Worm (Caenorhabditis elegans): ENCODE data around the gene Y66D12A.30.

The Y66D12A.30 gene

ce11 chrIII:11636740-11637139 lies 27.1 kb downstream of the Y66D12A.30 start, which contains the start of gene tbx-33:
Gene tbx-33, minus strand, starts transcription at chrIII:11636840.
- no peak for TF ChIP-seq ztf-23 (GFP tag; IDR thresholded peaks at IDR 0.05)
- no peak for TF ChIP-seq T22C8.4 (GFP tag; IDR thresholded peaks at IDR 0.05)
- TF ChIP-seq tab-1 (GFP tag; IDR thresholded peaks at IDR 0.05): no peak
- TF ChIP-seq klf-2 (GFP tag; conservative IDR thresholded peaks at IDR 0.05): no peak
- TF ChIP-seq ztf-29 (GFP tag; IDR thresholded peaks at IDR 0.05): no peak
- no peak for TF ChIP-seq cog-1 (tag; optimal IDR thresholded peaks at IDR 0.05)
- TF ChIP-seq flt-1 (GFP tag; IDR thresholded peaks at IDR 0.05): no peak
- no peak for TF ChIP-seq med-1 (GFP tag; optimal IDR thresholded peaks at IDR 0.05; ENCODE audit: insufficient read depth)
- no peak for TF ChIP-seq ref-1 (GFP tag; conservative IDR thresholded peaks at IDR 0.05)

- TF ChIP-seq klf-2 (GFP tag; conservative IDR thresholded peaks at IDR 0.05) (no peak), ref-1 (GFP tag; conservative IDR thresholded peaks at IDR 0.05) (no peak), T22C8.4 (GFP tag; IDR thresholded peaks at IDR 0.05) (no peak), cog-1 (tag; optimal IDR thresholded peaks at IDR 0.05) (no peak), ztf-29 (GFP tag; IDR thresholded peaks at IDR 0.05) (no peak), flt-1 (GFP tag; IDR thresholded peaks at IDR 0.05) (no peak), ztf-23 (GFP tag; IDR thresholded peaks at IDR 0.05) (no peak), tab-1 (GFP tag; IDR thresholded peaks at IDR 0.05) (no peak), med-1 (GFP tag; optimal IDR thresholded peaks at IDR 0.05; ENCODE audit: insufficient read depth) (no peak)
Observed at ce11 chrIII:11641347-11641746, 31.7 kb downstream of the Y66D12A.30 start.

- no peak for TF ChIP-seq med-1 (GFP tag; optimal IDR thresholded peaks at IDR 0.05; ENCODE audit: insufficient read depth)
- no peak for TF ChIP-seq ztf-29 (GFP tag; IDR thresholded peaks at IDR 0.05)
- TF ChIP-seq ztf-23 (GFP tag; IDR thresholded peaks at IDR 0.05): no peak
- TF ChIP-seq cog-1 (tag; optimal IDR thresholded peaks at IDR 0.05): no peak
- TF ChIP-seq flt-1 (GFP tag; IDR thresholded peaks at IDR 0.05): no peak
Observed at ce11 chrIII:11650152-11650551, 40.5 kb downstream of the Y66D12A.30 start, which contains the start of gene faah-6. Gene faah-6, plus strand, starts transcription at chrIII:11650452.

DNA sequence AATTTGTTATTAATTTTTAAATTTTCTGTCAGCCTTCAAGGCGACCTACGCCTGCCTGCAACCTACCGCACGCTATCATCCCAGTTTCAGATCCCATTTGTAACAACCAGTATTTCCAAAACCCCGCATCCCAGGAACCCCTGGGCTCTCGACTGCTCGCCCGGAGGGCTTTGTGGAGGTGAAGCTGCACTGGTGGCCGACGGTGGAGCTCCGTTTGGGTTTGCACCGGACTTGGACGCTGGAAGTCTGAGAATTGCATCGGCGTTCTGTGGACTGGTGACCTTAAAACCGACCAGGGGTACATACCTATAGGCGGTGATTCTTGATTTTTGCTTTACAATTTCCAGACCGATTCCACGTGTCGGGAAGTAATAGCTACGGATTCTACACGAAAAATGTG lies 41.8 kb downstream of the Y66D12A.30 start:
- no peak for TF ChIP-seq tab-1 (GFP tag; IDR thresholded peaks at IDR 0.05)
- TF ChIP-seq ref-1 (GFP tag; conservative IDR thresholded peaks at IDR 0.05): no peak
- TF ChIP-seq ztf-29 (GFP tag; IDR thresholded peaks at IDR 0.05): no peak
- no peak for TF ChIP-seq med-1 (GFP tag; optimal IDR thresholded peaks at IDR 0.05; ENCODE audit: insufficient read depth)
- no peak for TF ChIP-seq T22C8.4 (GFP tag; IDR thresholded peaks at IDR 0.05)
- no peak for TF ChIP-seq ztf-23 (GFP tag; IDR thresholded peaks at IDR 0.05)
- no peak for TF ChIP-seq flt-1 (GFP tag; IDR thresholded peaks at IDR 0.05)
- TF ChIP-seq cog-1 (tag; optimal IDR thresholded peaks at IDR 0.05): no peak
- no peak for TF ChIP-seq klf-2 (GFP tag; conservative IDR thresholded peaks at IDR 0.05)

ce11 chrIII:11656389-11656788 lies 46.7 kb downstream of the Y66D12A.30 start:
- no peak for TF ChIP-seq T22C8.4 (GFP tag; IDR thresholded peaks at IDR 0.05)
- no peak for TF ChIP-seq klf-2 (GFP tag; conservative IDR thresholded peaks at IDR 0.05)
- TF ChIP-seq tab-1 (GFP tag; IDR thresholded peaks at IDR 0.05): no peak
- no peak for TF ChIP-seq ztf-23 (GFP tag; IDR thresholded peaks at IDR 0.05)
- TF ChIP-seq flt-1 (GFP tag; IDR thresholded peaks at IDR 0.05): no peak
- no peak for TF ChIP-seq ztf-29 (GFP tag; IDR thresholded peaks at IDR 0.05)
- no peak for TF ChIP-seq cog-1 (tag; optimal IDR thresholded peaks at IDR 0.05)
- no peak for TF ChIP-seq ref-1 (GFP tag; conservative IDR thresholded peaks at IDR 0.05)
- TF ChIP-seq med-1 (GFP tag; optimal IDR thresholded peaks at IDR 0.05; ENCODE audit: insufficient read depth): no peak

ce11 chrIII:11657185-11657817 lies 47.6 kb downstream of the Y66D12A.30 start, which contains the start of gene crh-1:
Gene crh-1, plus strand, starts transcription at chrIII:11657767.
- TF ChIP-seq cog-1 (tag; optimal IDR thresholded peaks at IDR 0.05) (peak; percentile 2), med-1 (GFP tag; optimal IDR thresholded peaks at IDR 0.05; ENCODE audit: insufficient read depth) (no peak)

DNA sequence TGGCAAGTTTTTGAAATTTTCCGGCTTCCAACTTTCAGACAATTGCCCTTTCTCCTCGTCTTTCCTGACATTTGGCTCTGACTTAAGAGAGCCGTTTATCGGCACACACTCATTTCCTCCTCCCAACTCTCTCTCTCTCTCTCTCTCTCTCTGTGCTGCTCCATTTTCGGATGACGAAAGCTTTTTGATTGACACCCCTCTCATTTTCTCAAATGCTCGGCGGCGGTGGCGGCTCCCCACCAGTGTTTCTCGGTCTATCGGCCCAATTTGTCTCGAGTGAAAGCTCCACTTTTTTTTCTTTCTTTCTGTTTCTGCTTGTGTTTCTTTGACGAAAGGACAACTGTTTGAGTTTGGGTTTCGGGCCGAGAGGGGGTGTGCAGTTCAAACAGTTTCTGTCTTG lies 50.1 kb downstream of the Y66D12A.30 start:
- TF ChIP-seq klf-2 (GFP tag; conservative IDR thresholded peaks at IDR 0.05) (no peak), ref-1 (GFP tag; conservative IDR thresholded peaks at IDR 0.05) (no peak), flt-1 (GFP tag; IDR thresholded peaks at IDR 0.05) (no peak), ztf-23 (GFP tag; IDR thresholded peaks at IDR 0.05) (no peak), med-1 (GFP tag; optimal IDR thresholded peaks at IDR 0.05; ENCODE audit: insufficient read depth) (no peak)

- TF ChIP-seq tab-1 (GFP tag; IDR thresholded peaks at IDR 0.05) (no peak), T22C8.4 (GFP tag; IDR thresholded peaks at IDR 0.05) (no peak), klf-2 (GFP tag; conservative IDR thresholded peaks at IDR 0.05) (no peak), ztf-23 (GFP tag; IDR thresholded peaks at IDR 0.05) (no peak), med-1 (GFP tag; optimal IDR thresholded peaks at IDR 0.05; ENCODE audit: insufficient read depth) (no peak), ztf-29 (GFP tag; IDR thresholded peaks at IDR 0.05) (no peak)
Observed at ce11 chrIII:11660736-11661135, 51.1 kb downstream of the Y66D12A.30 start.
